Fruit fly (Drosophila melanogaster): ENCODE results near the gene CG3345.
A peak's percentile ranks its signal among the peaks of the same experiment; 100 is the strongest.

Gene CG3345

DNA sequence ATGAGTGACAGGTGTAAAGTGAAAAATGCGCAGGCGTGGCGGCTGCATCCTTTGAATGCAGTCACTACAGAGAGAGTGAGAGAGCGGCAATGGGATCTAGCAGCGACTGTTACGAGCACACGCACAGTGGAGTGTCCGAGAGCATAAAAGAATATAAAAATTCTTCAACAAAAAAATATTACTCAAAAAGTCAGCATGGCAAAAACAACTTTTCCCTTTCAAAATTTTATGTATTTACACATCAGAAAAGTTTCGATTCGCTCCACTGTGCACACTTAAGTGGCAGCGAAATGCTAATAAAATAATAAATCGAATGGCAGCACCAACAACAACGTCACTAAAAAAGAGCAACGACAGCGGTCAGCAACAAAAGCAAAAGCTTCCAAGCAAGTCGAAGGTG, 45.5 kb upstream of the CG3345 start (continued):
- TF ChIP-seq tup (GFP tag; optimal IDR thresholded peaks at IDR 0.05) (peak; percentile 81), CoRest (tag; optimal IDR thresholded peaks at IDR 0.05) (peak; percentile 78), Lpt (GFP tag; optimal IDR thresholded peaks at IDR 0.05) (no peak), CG4707 (GFP tag; optimal IDR thresholded peaks at IDR 0.05) (peak; percentile 98), H2.0 (GFP tag; IDR thresholded peaks at IDR 0.05) (peak; percentile 83), jigr1 (GFP tag; IDR thresholded peaks at IDR 0.05) (0 out of 3 replicates have a peak, but pooled peaks have one; percentile 20), Ravus (GFP tag; IDR thresholded peaks at IDR 0.05) (peak; percentile 67), Dad (GFP tag; optimal IDR thresholded peaks at IDR 0.05) (peak; percentile 91), yki (optimal IDR thresholded peaks at IDR 0.05) (no peak), CG4360 (GFP tag; IDR thresholded peaks at IDR 0.05) (peak; percentile 81), Optix (GFP tag; IDR thresholded peaks at IDR 0.05) (peak; percentile 94), sisA (GFP tag; IDR thresholded peaks at IDR 0.05) (peak; percentile 93), run (tag; optimal IDR thresholded peaks at IDR 0.05) (peak; percentile 69), CG14667 (GFP tag; IDR thresholded peaks at IDR 0.05) (peak; percentile 84), Sry-β (GFP tag; optimal IDR thresholded peaks at IDR 0.05) (no peak), CG15479 (GFP tag; optimal IDR thresholded peaks at IDR 0.05) (no peak), Mad (GFP tag; optimal IDR thresholded peaks at IDR 0.05) (peak; percentile 76), CG11696 (GFP tag; IDR thresholded peaks at IDR 0.05) (peak; percentile 83), CG3281 (GFP tag; optimal IDR thresholded peaks at IDR 0.05) (peak; percentile 54), HLH4C (GFP tag; IDR thresholded peaks at IDR 0.05; ENCODE audit: partially characterized antibody) (no peak), onecut (GFP tag; IDR thresholded peaks at IDR 0.05) (peak; percentile 52), CG17912 (GFP tag; optimal IDR thresholded peaks at IDR 0.05) (no peak), klu (GFP tag; IDR thresholded peaks at IDR 0.05) (peak; percentile 71), unc-4 (GFP tag; IDR thresholded peaks at IDR 0.05; ENCODE audit: partially characterized antibody) (no peak), CG17568 (GFP tag; optimal IDR thresholded peaks at IDR 0.05) (peak; percentile 76), grn (GFP tag; optimal IDR thresholded peaks at IDR 0.05) (no peak), zen (tag; optimal IDR thresholded peaks at IDR 0.05) (peak; percentile 75), ci (GFP tag; IDR thresholded peaks at IDR 0.05) (peak; percentile 97), zf30C (GFP tag; optimal IDR thresholded peaks at IDR 0.05) (no peak), Nf-YA (GFP tag; IDR thresholded peaks at IDR 0.05) (peak; percentile 79), CG15073 (GFP tag; optimal IDR thresholded peaks at IDR 0.05) (peak; percentile 70), unpg (GFP tag; optimal IDR thresholded peaks at IDR 0.05) (peak; percentile 90), CG12104 (GFP tag; optimal IDR thresholded peaks at IDR 0.05) (peak; percentile 52), scrt (GFP tag; optimal IDR thresholded peaks at IDR 0.05) (peak; percentile 34), fru (optimal IDR thresholded peaks at IDR 0.05) (no peak), CG1647 (GFP tag; optimal IDR thresholded peaks at IDR 0.05) (peak; percentile 88), CG8765 (GFP tag; IDR thresholded peaks at IDR 0.05) (peak; percentile 83; the same call in 1 of the 2 replicates), CG2875 (GFP tag; optimal IDR thresholded peaks at IDR 0.05) (peak; percentile 90), CG14710 (tag; optimal IDR thresholded peaks at IDR 0.05) (peak; percentile 80), CG6175 (GFP tag; IDR thresholded peaks at IDR 0.05) (no peak), CG2129 (GFP tag; IDR thresholded peaks at IDR 0.05; ENCODE audit: partially characterized antibody) (no peak), Eip74EF (GFP tag; optimal IDR thresholded peaks at IDR 0.05) (peak in 1 of 2 experiments; percentile 81), stc (GFP tag; IDR thresholded peaks at IDR 0.05) (peak; percentile 93), aop (GFP tag; IDR thresholded peaks at IDR 0.05) (peak; percentile 73; the same call in 1 of the 2 replicates), h (optimal IDR thresholded peaks at IDR 0.05) (no peak), pb (GFP tag; optimal IDR thresholded peaks at IDR 0.05) (peak; percentile 69), CG32767 (GFP tag; IDR thresholded peaks at IDR 0.05) (peak; percentile 69), wek (GFP tag; optimal IDR thresholded peaks at IDR 0.05) (peak; percentile 2), gsb (GFP tag; IDR thresholded peaks at IDR 0.05) (no peak), CG1832 (GFP tag; optimal IDR thresholded peaks at IDR 0.05) (no peak), CG14441 (GFP tag; IDR thresholded peaks at IDR 0.05) (peak; percentile 89), ERR (GFP tag; optimal IDR thresholded peaks at IDR 0.05) (peak; percentile 70)
